Worm (Caenorhabditis elegans) whole organism, late embryonic: ENCODE results near the gene C08E3.15.

Experiments
- K02D7.2 ChIP-seq: sonication (generic microtip); optimal IDR thresholded peaks from 2 replicates; lab custom pipeline; 2017; ENCODE audit warnings: mild to moderate bottlenecking, missing genetic modification characterization, missing compliant biosample characterization
- K09A11.1 ChIP-seq: sonication (generic microtip); optimal IDR thresholded peaks from 2 replicates; lab custom pipeline; 2017; ENCODE audit warnings: antibody characterized with exemption, mild to moderate bottlenecking, missing genetic modification characterization, missing compliant biosample characterization; ENCODE audit not compliant: insufficient read depth
- T23F11.4 ChIP-seq: fragments of 200-800 bp; sonication (Bioruptor generic); optimal IDR thresholded peaks from 2 replicates; lab custom pipeline; 2018; ENCODE audit warnings: mild to moderate bottlenecking, missing genetic modification characterization, missing compliant biosample characterization
- Y22D7AL.16 ChIP-seq: sonication (generic microtip); optimal IDR thresholded peaks from 2 replicates; lab custom pipeline; 2016; ENCODE audit warnings: missing genetic modification characterization, missing compliant biosample characterization
- ahr-1 ChIP-seq: sonication (generic microtip); optimal IDR thresholded peaks from 2 replicates; lab custom pipeline; 2016; ENCODE audit warnings: missing genetic modification characterization, missing compliant biosample characterization
- ama-1 ChIP-seq: fragments of 150-350 bp; optimal IDR thresholded peaks from 2 replicates; lab custom pipeline; 2014
- ceh-18 ChIP-seq: sonication (generic microtip); optimal IDR thresholded peaks from 2 replicates; lab custom pipeline; 2016; ENCODE audit warnings: missing genetic modification characterization, missing compliant biosample characterization
- ceh-2 ChIP-seq: sonication (generic microtip); optimal IDR thresholded peaks from 2 replicates; lab custom pipeline; 2016; ENCODE audit warnings: missing genotype, missing genetic modification characterization, missing compliant biosample characterization
- ceh-30 ChIP-seq: fragments of 150-350 bp; optimal IDR thresholded peaks from 2 replicates; lab custom pipeline; 2014; ENCODE audit warnings: missing biosample characterization, missing genetic modification characterization
- ceh-31 ChIP-seq: sonication (generic microtip); optimal IDR thresholded peaks from 2 replicates; lab custom pipeline; 2016; ENCODE audit warnings: missing genetic modification characterization, missing compliant biosample characterization
- ceh-45 ChIP-seq: fragments of 200-800 bp; sonication (Bioruptor generic); IDR thresholded peaks from 2 replicates; pipeline ENCODE4 v1.3.6; 2022; ENCODE audit warnings: missing genetic modification reagents, missing genetic modification characterization, missing compliant biosample characterization
- ceh-48 ChIP-seq: sonication (generic microtip); optimal IDR thresholded peaks from 2 replicates; lab custom pipeline; 2016; ENCODE audit warnings: missing genetic modification characterization, inconsistent platforms, missing compliant biosample characterization
- ceh-6 ChIP-seq: fragments of 200-800 bp; sonication (Bioruptor generic); optimal IDR thresholded peaks from 2 replicates; lab custom pipeline; 2018; ENCODE audit warnings: mild to moderate bottlenecking, missing genetic modification characterization, missing compliant biosample characterization
- che-1 ChIP-seq: sonication (generic microtip); optimal IDR thresholded peaks from 2 replicates; lab custom pipeline; 2016; ENCODE audit warnings: mild to moderate bottlenecking, missing genetic modification characterization, missing compliant biosample characterization
- dve-1 ChIP-seq: sonication (generic microtip); optimal IDR thresholded peaks from 2 replicates; lab custom pipeline; 2017; ENCODE audit warnings: antibody characterized with exemption, mild to moderate bottlenecking, missing genetic modification characterization, missing compliant biosample characterization
- elt-2 ChIP-seq: sonication (generic microtip); optimal IDR thresholded peaks from 2 replicates; lab custom pipeline; 2016; ENCODE audit warnings: missing genetic modification reagents, missing genetic modification characterization, missing compliant biosample characterization
- ets-4 ChIP-seq: sonication (generic microtip); optimal IDR thresholded peaks from 2 replicates; lab custom pipeline; 2016; ENCODE audit warnings: missing genetic modification characterization, missing compliant biosample characterization
- eyg-1 ChIP-seq: sonication (generic microtip); optimal IDR thresholded peaks from 2 replicates; lab custom pipeline; 2016; ENCODE audit warnings: missing genotype, missing genetic modification characterization, missing compliant biosample characterization
- gmeb-2 ChIP-seq: sonication (generic microtip); optimal IDR thresholded peaks from 2 replicates; lab custom pipeline; 2016; ENCODE audit warnings: missing genetic modification characterization, inconsistent platforms, missing compliant biosample characterization
- hlh-30 ChIP-seq: sonication (generic microtip); optimal IDR thresholded peaks from 2 replicates; lab custom pipeline; 2017; ENCODE audit warnings: antibody characterized with exemption, missing genetic modification characterization, missing compliant biosample characterization; ENCODE audit not compliant: insufficient read depth
- hlh-6 ChIP-seq: sonication (generic microtip); optimal IDR thresholded peaks from 2 replicates; lab custom pipeline; 2016; ENCODE audit warnings: missing genotype, missing genetic modification characterization, missing compliant biosample characterization
- lim-6 ChIP-seq: sonication (generic microtip); optimal IDR thresholded peaks from 2 replicates; lab custom pipeline; 2016; ENCODE audit warnings: missing genetic modification characterization, missing compliant biosample characterization
- lin-11 ChIP-seq: fragments of 200-800 bp; sonication (Bioruptor generic); optimal IDR thresholded peaks from 2 replicates; lab custom pipeline; 2018; ENCODE audit warnings: mild to moderate bottlenecking, missing genetic modification characterization, missing compliant biosample characterization
- nfya-1 ChIP-seq: sonication (generic microtip); optimal IDR thresholded peaks from 2 replicates; lab custom pipeline; 2017; ENCODE audit warnings: missing genetic modification characterization, mild to moderate bottlenecking, missing compliant biosample characterization, antibody characterized with exemption, moderate library complexity
- nhr-11 ChIP-seq: fragments of 150-350 bp; optimal IDR thresholded peaks from 2 replicates; lab custom pipeline; 2014; ENCODE audit warnings: missing biosample characterization, missing genetic modification characterization
- npax-4 ChIP-seq: sonication (generic microtip); optimal IDR thresholded peaks from 2 replicates; lab custom pipeline; 2016; ENCODE audit warnings: missing genetic modification characterization, missing compliant biosample characterization
- odd-2 ChIP-seq: sonication (generic microtip); optimal IDR thresholded peaks from 2 replicates; lab custom pipeline; 2017; ENCODE audit warnings: antibody characterized with exemption, mild to moderate bottlenecking, missing genetic modification characterization, missing compliant biosample characterization
- pat-9 ChIP-seq: fragments of 200-800 bp; sonication (Bioruptor generic); optimal IDR thresholded peaks from 2 replicates; lab custom pipeline; 2018; ENCODE audit warnings: mild to moderate bottlenecking, missing genetic modification characterization, moderate library complexity, missing compliant biosample characterization
- pha-2 ChIP-seq: sonication (generic microtip); optimal IDR thresholded peaks from 2 replicates; lab custom pipeline; 2017; ENCODE audit warnings: mild to moderate bottlenecking, missing genetic modification characterization, missing compliant biosample characterization
- pha-4 ChIP-seq: fragments of 150-350 bp; optimal IDR thresholded peaks from 2 replicates; lab custom pipeline; 2018; ENCODE audit warnings: missing biosample characterization, missing genetic modification reagents, missing genetic modification characterization
- rnt-1 ChIP-seq: sonication (generic microtip); optimal IDR thresholded peaks from 2 replicates; lab custom pipeline; 2016; ENCODE audit warnings: missing genetic modification characterization, missing compliant biosample characterization
- sox-2 ChIP-seq: fragments of 200-800 bp; sonication (Bioruptor generic); IDR thresholded peaks from 2 replicates; pipeline ENCODE4 v1.3.6; 2022; ENCODE audit warnings: missing genetic modification reagents, missing genetic modification characterization, missing compliant biosample characterization
- syd-9 ChIP-seq: sonication (generic microtip); optimal IDR thresholded peaks from 2 replicates; lab custom pipeline; 2016; ENCODE audit warnings: mild to moderate bottlenecking, missing genetic modification characterization, moderate library complexity, missing compliant biosample characterization
- ttx-3 ChIP-seq: sonication (generic microtip); optimal IDR thresholded peaks from 2 replicates; lab custom pipeline; 2016; ENCODE audit warnings: missing genetic modification reagents, missing genetic modification characterization, missing compliant biosample characterization
- unc-3 ChIP-seq, 2 experiments: fragments of 200-800 bp in 1 of 2; sonication (Bioruptor generic) in 1 of 2; sonication (generic microtip) in 1 of 2; conservative IDR thresholded peaks in 1 of 2; optimal IDR thresholded peaks in 1 of 2; 2 replicates each; pipeline versions ENCODE4 v1.3.6 to Lab custom; 2016 to 2022; ENCODE audit warnings: missing compliant biosample characterization in 2 of 2, missing genetic modification characterization in 2 of 2, missing genetic modification reagents in 1 of 2
- unc-42 ChIP-seq: sonication (generic microtip); optimal IDR thresholded peaks from 2 replicates; lab custom pipeline; 2016; ENCODE audit warnings: missing genotype, missing genetic modification characterization, missing compliant biosample characterization
- unc-55 ChIP-seq: sonication (generic microtip); optimal IDR thresholded peaks from 2 replicates; lab custom pipeline; 2017; ENCODE audit warnings: missing biosample characterization, missing genetic modification reagents, missing genetic modification characterization
- unc-86 ChIP-seq: sonication (generic microtip); optimal IDR thresholded peaks from 2 replicates; lab custom pipeline; 2016; ENCODE audit warnings: missing genetic modification characterization, missing compliant biosample characterization
- ztf-16 ChIP-seq: sonication (generic microtip); optimal IDR thresholded peaks from 2 replicates; lab custom pipeline; 2017; ENCODE audit warnings: missing genetic modification characterization, missing compliant biosample characterization

Gene C08E3.15

DNA sequence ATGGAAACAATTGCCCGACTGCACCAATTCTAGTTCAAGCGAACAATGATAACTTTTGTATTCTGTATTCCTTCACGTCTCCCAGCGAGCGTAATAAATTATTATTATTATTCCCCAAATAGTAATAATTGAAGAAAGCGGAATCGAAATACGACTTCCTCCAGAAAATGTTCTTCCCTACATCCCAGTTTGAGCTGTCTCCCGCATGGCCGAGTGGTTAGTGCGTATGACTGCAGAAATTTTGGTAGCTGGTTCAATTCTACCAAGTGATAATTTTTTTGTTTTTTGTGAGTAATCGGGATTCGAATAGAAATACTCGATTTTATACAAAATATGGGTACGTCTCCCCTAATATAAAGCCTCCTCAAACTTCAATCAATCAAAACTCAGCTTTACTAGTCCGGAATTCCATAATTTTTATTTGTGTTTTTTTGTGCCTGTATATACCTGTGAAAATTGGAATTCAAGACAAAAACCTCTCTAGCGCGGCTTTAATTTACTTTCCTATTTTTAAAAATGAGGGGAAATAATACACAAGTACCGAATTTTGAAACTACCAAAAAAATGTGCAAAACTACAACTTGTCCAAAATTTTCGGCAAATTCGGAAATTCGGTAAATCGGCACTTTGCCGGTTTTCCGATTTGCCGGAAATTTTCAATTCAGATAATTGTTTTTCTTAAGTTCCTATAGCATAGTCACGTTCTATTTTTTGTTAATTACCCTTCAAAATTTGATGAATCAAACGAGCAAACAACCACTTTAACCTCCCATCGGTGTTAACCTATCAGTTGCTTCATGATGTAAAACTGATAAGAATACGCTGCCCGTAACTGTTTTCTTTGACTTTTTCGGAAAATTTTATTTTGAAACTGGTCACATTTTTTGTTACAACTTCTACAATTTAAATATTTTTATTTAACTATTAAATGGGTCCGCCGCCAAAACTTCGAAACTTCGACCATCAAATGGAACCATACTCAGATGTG lies 30.3 kb downstream of the C08E3.15 start, which contains the start of gene bath-46:
Gene bath-46, plus strand, starts transcription at position 806 of the 988 bp plus-strand sequence.
- TF ChIP-seq ceh-31 (no peak), pha-2 (tag; lab: Kevin White, UChicago) (no peak), nfya-1 (tag; lab: Kevin White, UChicago) (no peak), eyg-1 (tag; lab: Kevin White, UChicago) (no peak), hlh-30 (tag; lab: Kevin White, UChicago) (no peak), unc-55 (GFP tag; lab: Kevin White, UChicago) (no peak), ama-1 (no peak), ceh-30 (tag; lab: Kevin White, UChicago) (no peak), Y22D7AL.16 (no peak), pha-4 (tag; lab: Kevin White, UChicago) (no peak), ets-4 (tag; lab: Kevin White, UChicago) (no peak), ceh-45 (GFP tag; lab: Robert Waterston, UW) (no peak), dve-1 (tag; lab: Kevin White, UChicago) (no peak), unc-42 (tag; lab: Kevin White, UChicago) (no peak), syd-9 (tag; lab: Kevin White, UChicago) (no peak), odd-2 (no peak), ceh-48 (no peak), ahr-1 (tag; lab: Kevin White, UChicago) (no peak), rnt-1 (tag; lab: Kevin White, UChicago) (no peak)
- TF ChIP-seq, all 69 proteins: peak for 0

DNA sequence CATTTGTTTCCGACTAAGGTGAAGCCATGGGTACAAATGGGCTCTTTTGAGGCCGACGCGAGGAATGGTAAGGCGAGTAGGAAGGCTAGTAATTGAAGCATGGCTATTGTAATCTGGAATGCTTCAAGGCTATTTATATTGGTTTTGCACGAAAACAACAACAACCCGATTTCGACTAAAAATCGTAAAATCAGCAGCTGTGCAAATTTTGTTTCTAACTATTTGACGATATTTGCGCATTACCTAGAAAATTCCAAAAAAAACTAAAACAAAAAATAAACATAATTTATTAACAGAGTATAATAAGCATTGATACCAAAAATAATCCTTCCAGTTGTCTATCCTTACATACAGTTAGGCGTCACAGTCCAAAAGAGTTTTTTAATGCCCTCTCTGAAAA lies 32.5 kb downstream of the C08E3.15 start, which contains the start of gene clec-20:
Gene clec-20, minus strand, starts transcription at position 101 of the 400 bp plus-strand sequence.
- TF ChIP-seq lim-6 (tag; lab: Kevin White, UChicago): no peak
- no peak for TF ChIP-seq unc-86 (tag; lab: Kevin White, UChicago)
- no peak for TF ChIP-seq elt-2
- TF ChIP-seq ttx-3 (tag; lab: Kevin White, UChicago): no peak
- TF ChIP-seq npax-4: no peak
- TF ChIP-seq ztf-16: no peak
- no peak for TF ChIP-seq T23F11.4 (GFP tag; lab: Kevin White, UChicago)
- no peak for TF ChIP-seq K09A11.1 (tag; lab: Kevin White, UChicago)
- TF ChIP-seq ahr-1 (tag; lab: Kevin White, UChicago): no peak
- no peak for TF ChIP-seq dve-1 (tag; lab: Kevin White, UChicago)
- no peak for TF ChIP-seq pat-9 (tag; lab: Kevin White, UChicago)
- TF ChIP-seq ceh-31: no peak
- no peak for TF ChIP-seq ceh-2 (tag; lab: Kevin White, UChicago)
- TF ChIP-seq K02D7.2 (tag; lab: Kevin White, UChicago): no peak
- TF ChIP-seq rnt-1 (tag; lab: Kevin White, UChicago): no peak

ce11 chrII:1589845-1590244 lies 37.8 kb downstream of the C08E3.15 start, which contains the start of gene T07H3.7:
Gene T07H3.7, minus strand, starts transcription at chrII:1589945.
- TF ChIP-seq ceh-6 (GFP tag; lab: Kevin White, UChicago) (no peak), syd-9 (tag; lab: Kevin White, UChicago) (no peak), unc-55 (GFP tag; lab: Kevin White, UChicago) (no peak), nhr-11 (tag; lab: Kevin White, UChicago) (no peak), hlh-6 (tag; lab: Kevin White, UChicago) (no peak), che-1 (tag; lab: Kevin White, UChicago) (no peak), ceh-18 (tag; lab: Kevin White, UChicago) (no peak), ceh-2 (tag; lab: Kevin White, UChicago) (no peak), ceh-30 (tag; lab: Kevin White, UChicago) (no peak), unc-3 (GFP tag; conservative IDR thresholded peaks at IDR 0.05; lab: Robert Waterston, UW) (no peak), unc-3 (tag; optimal IDR thresholded peaks at IDR 0.05; lab: Kevin White, UChicago) (no peak), odd-2 (no peak), lin-11 (tag; lab: Kevin White, UChicago) (no peak), unc-86 (tag; lab: Kevin White, UChicago) (no peak), sox-2 (no peak), Y22D7AL.16 (no peak), gmeb-2 (tag; lab: Kevin White, UChicago) (no peak)
